Worm (Caenorhabditis elegans): Measurements from ENCODE around the gene pals-26.

The pals-26 gene

DNA sequence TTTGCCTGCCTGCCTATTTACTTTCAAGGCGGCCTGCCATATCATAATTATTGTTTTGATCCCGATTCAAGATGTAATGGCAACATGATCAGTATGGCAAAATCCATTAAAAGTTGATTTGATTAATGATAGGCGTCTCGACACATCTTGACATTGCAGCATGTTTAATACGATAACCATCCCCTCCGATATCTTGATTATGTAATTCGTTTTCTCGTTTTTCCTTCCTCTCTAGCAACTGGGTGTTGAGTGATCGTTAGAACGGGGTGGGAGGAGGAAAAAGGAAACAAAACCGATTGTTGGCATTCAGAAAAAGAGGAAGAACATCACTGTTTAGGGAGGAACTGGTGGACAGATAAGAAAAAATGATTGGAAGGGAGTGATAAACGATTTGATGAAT, 17.0 kb downstream of the pals-26 start:
- TF ChIP-seq attf-6 (GFP tag; IDR thresholded peaks at IDR 0.05) (no peak), dpff-1 (tag; optimal IDR thresholded peaks at IDR 0.05) (no peak), xnd-1 (tag; optimal IDR thresholded peaks at IDR 0.05) (no peak), F23B12.7 (tag; optimal IDR thresholded peaks at IDR 0.05; ENCODE audit: insufficient read depth) (no peak), repo-1 (tag; optimal IDR thresholded peaks at IDR 0.05) (no peak), F55B11.4 (tag; optimal IDR thresholded peaks at IDR 0.05; ENCODE audit: borderline replicate concordance, insufficient read depth) (no peak), lin-54 (GFP tag; optimal IDR thresholded peaks at IDR 0.05) (no peak), ztf-22 (GFP tag; optimal IDR thresholded peaks at IDR 0.05) (no peak), gei-17 (GFP tag; optimal IDR thresholded peaks at IDR 0.05) (no peak), Y53F4B.3 (GFP tag; IDR thresholded peaks at IDR 0.05) (no peak), egl-44 (GFP tag; IDR thresholded peaks at IDR 0.05) (no peak), ztf-3 (GFP tag; optimal IDR thresholded peaks at IDR 0.05) (no peak), die-1 (tag; optimal IDR thresholded peaks at IDR 0.05) (no peak), B0035.1 (tag; optimal IDR thresholded peaks at IDR 0.05) (no peak), zim-3 (tag; optimal IDR thresholded peaks at IDR 0.05) (no peak)

DNA sequence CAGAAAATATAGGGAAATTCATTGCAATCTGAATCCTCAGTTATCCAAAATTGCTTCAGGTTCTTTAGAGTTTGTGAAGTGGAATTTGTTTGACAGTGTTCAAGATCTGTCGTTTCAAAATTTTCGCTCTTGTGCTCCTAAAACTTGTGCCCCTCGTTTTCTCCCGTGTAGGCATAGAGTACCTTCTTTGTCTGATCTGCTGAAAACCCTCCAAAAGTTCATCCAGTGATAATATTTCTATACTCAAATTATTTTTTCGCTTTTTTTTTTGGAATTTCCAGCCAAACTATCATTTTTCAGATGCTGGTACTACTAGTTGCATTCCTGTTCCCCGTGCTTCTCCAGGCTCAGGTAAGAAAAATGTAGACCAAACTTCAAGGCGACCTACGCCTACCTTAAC, 19.5 kb downstream of the pals-26 start, which contains the start of gene R07E5.4:
R07E5.4 (plus strand) TSS at position 301 of the 400 bp plus-strand sequence.
- no peak for TF ChIP-seq lin-26 (GFP tag; IDR thresholded peaks at IDR 0.05)
- TF ChIP-seq lir-1 (GFP tag; conservative IDR thresholded peaks at IDR 0.05) = no peak

DNA sequence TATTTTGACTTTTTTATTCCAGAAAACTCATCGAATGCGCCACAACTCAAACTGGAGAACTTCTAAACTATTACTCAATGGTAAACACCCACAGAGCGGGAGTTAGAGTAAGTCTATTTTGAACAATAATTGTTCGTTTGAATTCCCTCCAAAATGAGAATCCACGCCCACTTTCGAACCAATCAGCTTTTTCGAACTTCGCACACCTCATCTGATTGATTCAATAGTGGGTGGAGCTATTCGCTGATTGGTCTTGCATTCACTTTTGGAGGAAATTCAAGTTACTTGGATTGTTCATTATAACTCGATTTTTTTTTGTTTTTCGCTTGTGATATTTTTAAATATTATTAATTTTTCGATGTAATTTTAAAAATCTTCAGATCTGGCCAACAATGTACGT, 20.9 kb downstream of the pals-26 start:
- TF ChIP-seq C06A6.2 (GFP tag; conservative IDR thresholded peaks at IDR 0.05) (no peak), ceh-100 (GFP tag; IDR thresholded peaks at IDR 0.05) (no peak), zfh-2 (GFP tag; conservative IDR thresholded peaks at IDR 0.05) (no peak), snpc-4 (GFP tag; optimal IDR thresholded peaks at IDR 0.05) (no peak), snpc-4 (tag; optimal IDR thresholded peaks at IDR 0.05) (no peak), lsy-27 (tag; optimal IDR thresholded peaks at IDR 0.05; ENCODE audit: borderline replicate concordance, insufficient read depth) (no peak), nfyb-1 (GFP tag; IDR thresholded peaks at IDR 0.05) (peak; percentile 93)

DNA sequence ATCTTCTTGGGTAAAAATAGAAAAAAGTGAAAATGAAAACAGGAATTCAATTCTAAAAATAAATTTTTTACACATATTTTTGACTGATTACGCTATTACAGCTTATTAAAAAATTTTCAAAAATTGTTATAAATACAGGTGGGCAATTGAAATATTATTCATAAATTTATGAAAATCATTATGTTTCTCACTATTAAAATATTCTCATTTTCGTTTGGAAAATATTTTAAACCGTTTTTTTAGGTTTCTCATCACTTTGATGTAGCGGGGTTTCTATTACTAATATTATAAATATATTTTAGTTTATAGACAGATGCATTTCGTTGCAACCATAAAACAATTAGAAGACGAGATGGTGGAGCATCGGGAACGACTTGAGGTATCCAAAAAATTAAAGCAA, 22.2 kb downstream of the pals-26 start, which contains the start of gene R07E5.5:
R07E5.5 (plus strand) TSS at position 301 of the 400 bp plus-strand sequence.
- TF ChIP-seq snpc-1.1 (tag; optimal IDR thresholded peaks at IDR 0.05; ENCODE audit: insufficient read depth) (no peak), Y67H2A.10 (GFP tag; conservative IDR thresholded peaks at IDR 0.05) (no peak), ZK185.1 (tag; optimal IDR thresholded peaks at IDR 0.05; ENCODE audit: poor library complexity, severe bottlenecking) (no peak), tlf-1 (GFP tag; optimal IDR thresholded peaks at IDR 0.05) (no peak), athp-1 (tag; optimal IDR thresholded peaks at IDR 0.05) (no peak), efl-1 (GFP tag; optimal IDR thresholded peaks at IDR 0.05) (no peak), lag-1 (GFP tag; IDR thresholded peaks at IDR 0.05) (no peak), ztf-25 (GFP tag; IDR thresholded peaks at IDR 0.05) (no peak), hmg-20 (GFP tag; IDR thresholded peaks at IDR 0.05) (no peak), nfyb-1 (GFP tag; IDR thresholded peaks at IDR 0.05) (no peak), F37B4.10 (GFP tag; IDR thresholded peaks at IDR 0.05) (no peak), B0035.1 (tag; optimal IDR thresholded peaks at IDR 0.05) (no peak), pha-4 (tag; optimal IDR thresholded peaks at IDR 0.05) (no peak), die-1 (tag; optimal IDR thresholded peaks at IDR 0.05) (no peak), F52B5.7 (tag; optimal IDR thresholded peaks at IDR 0.05) (no peak), T26A5.8 (tag; optimal IDR thresholded peaks at IDR 0.05) (no peak), Y95B8A.8 (GFP tag; IDR thresholded peaks at IDR 0.05) (no peak), lin-40 (tag; optimal IDR thresholded peaks at IDR 0.05) (no peak)

Measured in whole organism, young adult.